Fruit fly (Drosophila melanogaster): ENCODE measurements around the gene Taf7.

Taf7 gene

dm6 chr3R:7911482-7911881 lies 4.3 kb downstream of the Taf7 start, which contains the start of gene Prat (continued):
- TF ChIP-seq fd64A (GFP tag; optimal IDR thresholded peaks at IDR 0.05), result no peak
- peak; percentile 81 for TF ChIP-seq Opbp (GFP tag; IDR thresholded peaks at IDR 0.05; ENCODE audit: partially characterized antibody)
- no peak for TF ChIP-seq pan (optimal IDR thresholded peaks at IDR 0.05)
- no peak for TF ChIP-seq pan (GFP tag; optimal IDR thresholded peaks at IDR 0.05 in 1 of 2, IDR thresholded peaks at IDR 0.05 in 1 of 2)
- peak; percentile 17; the same call in 1 of the 3 replicates for TF ChIP-seq row (GFP tag; IDR thresholded peaks at IDR 0.05)
- no peak for TF ChIP-seq BtbVII (GFP tag; optimal IDR thresholded peaks at IDR 0.05)
- TF ChIP-seq phol (tag; optimal IDR thresholded peaks at IDR 0.05), result no peak
- TF ChIP-seq croc (GFP tag; conservative IDR thresholded peaks at IDR 0.05), result no peak
- TF ChIP-seq HmgD (GFP tag; optimal IDR thresholded peaks at IDR 0.05), result peak; percentile 39
- TF ChIP-seq CG31224 (GFP tag; IDR thresholded peaks at IDR 0.05), result no peak
- TF ChIP-seq so (GFP tag; IDR thresholded peaks at IDR 0.05), result no peak
- no peak for TF ChIP-seq Poxn (GFP tag; IDR thresholded peaks at IDR 0.05)
- peak; percentile 79 for TF ChIP-seq Scr (GFP tag; IDR thresholded peaks at IDR 0.05; ENCODE audit: partially characterized antibody)
- no peak for TF ChIP-seq lilli (GFP tag; optimal IDR thresholded peaks at IDR 0.05)
- TF ChIP-seq CG1603 (tag; optimal IDR thresholded peaks at IDR 0.05), result no peak
- no peak for TF ChIP-seq sd (tag; optimal IDR thresholded peaks at IDR 0.05)
- no peak for TF ChIP-seq CG6254 (GFP tag; optimal IDR thresholded peaks at IDR 0.05)
- TF ChIP-seq jigr1 (GFP tag; IDR thresholded peaks at IDR 0.05), result no peak
- no peak for TF ChIP-seq CG12071 (GFP tag; optimal IDR thresholded peaks at IDR 0.05)
- no peak for TF ChIP-seq Nf-YC (tag; optimal IDR thresholded peaks at IDR 0.05)
- TF ChIP-seq CG3281 (GFP tag; optimal IDR thresholded peaks at IDR 0.05), result no peak
- no peak for TF ChIP-seq kay (GFP tag; optimal IDR thresholded peaks at IDR 0.05)
- no peak for TF ChIP-seq CG6175 (GFP tag; IDR thresholded peaks at IDR 0.05)
- TF ChIP-seq crp (GFP tag; optimal IDR thresholded peaks at IDR 0.05), result peak in 1 of 2 experiments; percentile 60
- TF ChIP-seq ato (GFP tag; IDR thresholded peaks at IDR 0.05; ENCODE audit: partially characterized antibody), result peak; percentile 79
- 0 out of 2 replicates have a peak, but pooled peaks have one; percentile 34 for TF ChIP-seq Atf6 (GFP tag; IDR thresholded peaks at IDR 0.05)
- no peak for TF ChIP-seq CG9797 (GFP tag; optimal IDR thresholded peaks at IDR 0.05)
- peak; percentile 5 for TF ChIP-seq CG17829 (tag; optimal IDR thresholded peaks at IDR 0.05)
- TF ChIP-seq Doc3 (GFP tag; IDR thresholded peaks at IDR 0.05; ENCODE audit: partially characterized antibody), result peak; percentile 69
- TF ChIP-seq gfzf (GFP tag; optimal IDR thresholded peaks at IDR 0.05), result peak; percentile 26
- TF ChIP-seq CG6683 (GFP tag; optimal IDR thresholded peaks at IDR 0.05), result no peak
- TF ChIP-seq CG6689 (GFP tag; IDR thresholded peaks at IDR 0.05), result no peak
- TF ChIP-seq ttk (GFP tag; IDR thresholded peaks at IDR 0.05), result no peak
- no peak for TF ChIP-seq ham (GFP tag; IDR thresholded peaks at IDR 0.05)
- TF ChIP-seq Ravus (GFP tag; IDR thresholded peaks at IDR 0.05), result no peak
- no peak for TF ChIP-seq lov (optimal IDR thresholded peaks at IDR 0.05)
- TF ChIP-seq lov (GFP tag; IDR thresholded peaks at IDR 0.05), result no peak
- TF ChIP-seq CG9876 (GFP tag; optimal IDR thresholded peaks at IDR 0.05), result no peak
- TF ChIP-seq ac (GFP tag; optimal IDR thresholded peaks at IDR 0.05), result no peak
- peak; percentile 9 for TF ChIP-seq Myb (GFP tag; optimal IDR thresholded peaks at IDR 0.05)
- no peak for TF ChIP-seq CG15269 (tag; optimal IDR thresholded peaks at IDR 0.05)
- TF ChIP-seq nmo (GFP tag; optimal IDR thresholded peaks at IDR 0.05), result no peak
- no peak for TF ChIP-seq CG4424 (GFP tag; optimal IDR thresholded peaks at IDR 0.05)
- no peak for TF ChIP-seq CG17568 (GFP tag; optimal IDR thresholded peaks at IDR 0.05)
- TF ChIP-seq CG10267 (tag; optimal IDR thresholded peaks at IDR 0.05), result peak; percentile 25
- peak; percentile 49 for TF ChIP-seq pzg (GFP tag; optimal IDR thresholded peaks at IDR 0.05)
- no peak for TF ChIP-seq CG34376 (GFP tag; optimal IDR thresholded peaks at IDR 0.05)
- no peak for TF ChIP-seq dysf (GFP tag; IDR thresholded peaks at IDR 0.05)
- TF ChIP-seq fru (optimal IDR thresholded peaks at IDR 0.05), result no peak
- no peak for TF ChIP-seq Hr39 (optimal IDR thresholded peaks at IDR 0.05)
- no peak for TF ChIP-seq Hmr (GFP tag; optimal IDR thresholded peaks at IDR 0.05)
- no peak for TF ChIP-seq CG18619 (GFP tag; optimal IDR thresholded peaks at IDR 0.05)

Data from whole organism, embryonic.